Worm (Caenorhabditis elegans): ENCODE measurements around the gene Y54G2A.73.

The Y54G2A.73 gene

DNA sequence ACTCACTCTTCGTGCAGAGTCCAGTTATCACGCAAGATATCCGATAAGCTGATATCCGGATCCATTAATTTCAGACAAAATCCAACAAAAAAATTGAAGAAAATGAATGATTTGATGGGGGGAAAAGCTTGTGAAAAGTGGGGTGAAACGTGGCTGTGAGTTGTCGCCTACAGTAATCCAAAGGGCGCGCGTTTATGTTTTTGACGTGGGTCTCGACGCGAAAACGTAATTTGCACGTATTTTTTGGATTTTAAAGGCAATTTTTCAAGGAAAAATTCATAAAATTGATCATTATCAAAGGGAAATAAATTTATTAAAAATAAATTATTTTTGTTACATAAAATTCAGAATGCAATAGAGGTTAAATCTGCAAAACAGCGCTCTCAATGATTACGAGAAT lies at the start of gene Y54G2A.73:
Gene Y54G2A.73 (minus strand): TSS at position 65 of the 400 bp plus-strand sequence.
- no peak for TF ChIP-seq mdl-1 (tag; optimal IDR thresholded peaks at IDR 0.05)
- no peak for TF ChIP-seq fkh-2 (tag; optimal IDR thresholded peaks at IDR 0.05)
- TF ChIP-seq lin-15B (tag; optimal IDR thresholded peaks at IDR 0.05), result no peak
- no peak for TF ChIP-seq fkh-10 (GFP tag; optimal IDR thresholded peaks at IDR 0.05)
- TF ChIP-seq ZK546.5 (tag; optimal IDR thresholded peaks at IDR 0.05), result no peak
- TF ChIP-seq nhr-11 (tag; optimal IDR thresholded peaks at IDR 0.05), result no peak
- no peak for TF ChIP-seq hmg-11 (tag; optimal IDR thresholded peaks at IDR 0.05)
- no peak for TF ChIP-seq zag-1 (tag; optimal IDR thresholded peaks at IDR 0.05)
- no peak for TF ChIP-seq ztf-4 (tag; optimal IDR thresholded peaks at IDR 0.05)
- no peak for TF ChIP-seq eor-1 (tag; optimal IDR thresholded peaks at IDR 0.05)
- no peak for TF ChIP-seq mml-1 (tag; optimal IDR thresholded peaks at IDR 0.05)
- no peak for TF ChIP-seq elt-1 (tag; optimal IDR thresholded peaks at IDR 0.05)
- no peak for TF ChIP-seq ceh-9 (tag; optimal IDR thresholded peaks at IDR 0.05)
- no peak for TF ChIP-seq nhr-67 (tag; optimal IDR thresholded peaks at IDR 0.05)
- no peak for TF ChIP-seq ztf-11 (tag; optimal IDR thresholded peaks at IDR 0.05)

DNA sequence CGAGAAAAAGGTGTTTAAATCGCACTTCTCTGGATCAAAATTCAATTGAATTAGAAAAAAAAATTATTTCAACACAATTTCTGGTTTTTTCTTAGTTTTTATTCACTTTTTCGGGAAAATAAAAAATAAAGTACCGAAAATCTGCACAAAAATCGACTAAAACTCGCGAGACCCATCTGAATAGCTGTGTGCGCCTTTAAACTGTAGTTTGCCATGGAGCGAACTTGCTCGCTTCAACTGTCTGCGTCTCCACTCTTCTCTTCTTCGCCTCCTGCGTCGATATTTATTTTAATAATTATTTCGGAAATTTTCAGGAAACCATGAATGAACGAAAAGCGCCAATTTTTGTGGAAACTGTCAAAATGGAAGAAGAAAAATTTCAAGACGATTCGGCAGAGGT lies 47.2 kb upstream of the Y54G2A.73 start:
- TF ChIP-seq nhr-76 (tag; optimal IDR thresholded peaks at IDR 0.05) (no peak), aly-2 (tag; optimal IDR thresholded peaks at IDR 0.05) (no peak), nhr-237 (tag; optimal IDR thresholded peaks at IDR 0.05) (no peak), nhr-67 (tag; optimal IDR thresholded peaks at IDR 0.05) (no peak), hmg-11 (tag; optimal IDR thresholded peaks at IDR 0.05) (no peak), lin-39 (tag; optimal IDR thresholded peaks at IDR 0.05) (no peak), nhr-11 (tag; optimal IDR thresholded peaks at IDR 0.05) (no peak)

DNA sequence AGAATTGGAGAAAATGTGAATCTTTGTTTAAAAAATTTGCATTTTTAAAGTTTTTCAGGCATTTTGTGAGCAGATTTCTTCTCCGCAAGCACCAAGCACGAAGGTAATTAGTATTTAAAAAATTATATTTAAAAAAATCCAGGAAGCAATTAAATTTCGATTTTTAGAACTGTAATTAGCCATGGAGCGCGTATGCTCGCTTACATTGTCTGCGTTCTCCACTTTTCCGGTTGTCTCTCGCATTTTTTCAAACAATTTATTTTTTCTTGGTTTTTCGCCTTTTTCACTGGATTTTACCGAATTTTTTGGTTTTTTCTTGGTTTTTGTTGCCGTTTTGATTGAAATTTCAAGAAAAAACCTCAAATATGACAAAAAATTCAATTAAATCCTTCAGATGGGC lies 46.6 kb upstream of the Y54G2A.73 start:
- no peak for TF ChIP-seq ceh-9 (tag; optimal IDR thresholded peaks at IDR 0.05)
- TF ChIP-seq tbx-2 (tag; optimal IDR thresholded peaks at IDR 0.05), result no peak
- peak; percentile 38 for TF ChIP-seq pha-4 (tag; optimal IDR thresholded peaks at IDR 0.05)
- TF ChIP-seq nfya-1 (tag; optimal IDR thresholded peaks at IDR 0.05; ENCODE audit: insufficient read depth), result no peak
- TF ChIP-seq lin-15B (tag; optimal IDR thresholded peaks at IDR 0.05), result peak; percentile 57
- no peak for TF ChIP-seq jun-1 (tag; optimal IDR thresholded peaks at IDR 0.05)
- TF ChIP-seq ztf-11 (tag; optimal IDR thresholded peaks at IDR 0.05), result no peak
- TF ChIP-seq ceh-16 (tag; optimal IDR thresholded peaks at IDR 0.05), result no peak
- TF ChIP-seq mml-1 (tag; optimal IDR thresholded peaks at IDR 0.05), result no peak
- no peak for TF ChIP-seq lin-39 (tag; optimal IDR thresholded peaks at IDR 0.05)
- TF ChIP-seq nhr-43 (tag; optimal IDR thresholded peaks at IDR 0.05; ENCODE audit: poor library complexity, severe bottlenecking), result no peak

DNA sequence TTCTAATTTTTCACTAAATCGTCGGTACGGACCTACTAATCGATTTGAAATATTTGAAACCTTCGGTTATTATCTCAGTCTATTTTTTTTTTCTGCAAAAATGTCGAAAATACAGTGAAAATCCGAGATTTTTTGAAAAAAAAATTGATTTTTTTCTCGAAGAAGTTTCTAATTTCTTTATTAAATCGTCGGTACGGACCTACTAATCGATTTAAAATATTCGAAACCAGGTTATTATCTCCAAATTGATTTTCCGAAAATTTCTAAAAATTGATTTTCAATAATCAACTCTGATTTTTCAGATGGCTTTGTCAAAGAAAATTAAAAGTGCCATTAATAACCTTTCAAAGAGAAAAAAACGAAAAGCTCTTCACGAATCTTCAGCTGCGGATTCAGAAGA lies 44.7 kb upstream of the Y54G2A.73 start, which contains the start of gene ivph-3:
Gene ivph-3 (plus strand): TSS at position 301 of the 400 bp plus-strand sequence.
- TF ChIP-seq tbx-2 (tag; optimal IDR thresholded peaks at IDR 0.05) (no peak), eor-1 (tag; optimal IDR thresholded peaks at IDR 0.05) (no peak), lin-15B (tag; optimal IDR thresholded peaks at IDR 0.05) (no peak)

DNA sequence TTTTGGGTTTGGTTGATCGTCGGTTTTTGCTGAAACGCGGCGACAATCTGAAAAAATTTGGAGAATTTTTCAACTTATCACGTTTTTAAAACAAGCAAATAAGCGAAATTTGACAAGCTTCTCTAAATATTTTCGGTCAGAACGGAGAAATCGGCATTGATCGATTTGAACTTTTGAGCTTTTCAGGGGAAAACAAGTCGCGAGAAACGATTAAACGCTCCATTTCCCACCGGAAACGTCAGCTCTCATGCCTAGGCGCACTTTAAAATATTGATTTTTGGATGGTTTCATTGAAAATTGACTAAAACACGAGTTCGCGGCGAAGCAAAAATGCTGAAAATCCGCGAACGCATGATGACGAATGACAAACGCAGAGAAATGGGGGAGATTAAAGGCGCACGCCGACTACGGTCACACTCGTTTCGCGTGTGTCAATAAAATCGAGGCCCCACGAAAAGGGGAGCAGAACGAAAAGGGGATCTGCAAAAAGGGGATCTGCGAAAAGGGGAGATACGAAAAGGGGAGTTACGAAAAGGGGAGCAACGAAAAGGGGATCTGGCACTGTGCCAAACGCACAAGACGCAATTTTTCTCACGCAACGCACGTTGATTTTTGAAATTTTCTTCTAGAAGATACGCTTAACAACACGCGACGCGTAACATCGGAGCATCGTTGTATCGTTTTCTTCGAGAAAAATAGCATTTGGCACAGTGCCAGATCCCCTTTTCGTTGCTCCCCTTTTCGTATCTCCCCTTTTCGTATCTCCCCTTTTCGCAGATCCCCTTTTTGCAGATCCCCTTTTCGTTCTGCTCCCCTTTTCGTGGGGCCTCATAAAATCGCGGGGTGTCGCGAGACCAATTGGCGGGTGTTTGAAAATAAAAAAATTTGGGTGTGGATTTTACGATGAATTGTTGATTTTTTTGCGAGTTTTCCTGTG lies 41.6 kb upstream of the Y54G2A.73 start, which contains the start of gene eel-1:
Gene eel-1 (minus strand): TSS at position 51 of the 937 bp plus-strand sequence.
- TF ChIP-seq ztf-4 (tag; optimal IDR thresholded peaks at IDR 0.05), result peak; percentile 37
- TF ChIP-seq nhr-77 (tag; optimal IDR thresholded peaks at IDR 0.05), result peak; percentile 73
- TF ChIP-seq nhr-25 (tag; optimal IDR thresholded peaks at IDR 0.05), result peak; percentile 75
- peak; percentile 60 for TF ChIP-seq nhr-11 (tag; optimal IDR thresholded peaks at IDR 0.05)
- peak; percentile 17 for TF ChIP-seq elt-1 (tag; optimal IDR thresholded peaks at IDR 0.05)
- TF ChIP-seq nfya-1 (tag; optimal IDR thresholded peaks at IDR 0.05; ENCODE audit: insufficient read depth), result peak; percentile 92
- peak in 1 of 3 experiments; percentile 11 for TF ChIP-seq elt-3 (tag; optimal IDR thresholded peaks at IDR 0.05)
- TF ChIP-seq pqm-1 (tag; optimal IDR thresholded peaks at IDR 0.05), result peak; percentile 65
- TF ChIP-seq skn-1 (tag; optimal IDR thresholded peaks at IDR 0.05), result peak; percentile 74
- TF ChIP-seq ceh-28 (tag; optimal IDR thresholded peaks at IDR 0.05), result peak; percentile 77
- TF ChIP-seq pha-4 (tag; optimal IDR thresholded peaks at IDR 0.05), result peak; percentile 88
- TF ChIP-seq ceh-82 (tag; optimal IDR thresholded peaks at IDR 0.05), result peak; percentile 87
- TF ChIP-seq ZK546.5 (tag; optimal IDR thresholded peaks at IDR 0.05), result peak; percentile 28
- TF ChIP-seq nhr-76 (tag; optimal IDR thresholded peaks at IDR 0.05), result peak; percentile 11
- peak; percentile 84 for TF ChIP-seq nhr-23 (tag; optimal IDR thresholded peaks at IDR 0.05)
- TF ChIP-seq elt-2 (tag; optimal IDR thresholded peaks at IDR 0.05), result peak; percentile 63
- TF ChIP-seq jun-1 (tag; optimal IDR thresholded peaks at IDR 0.05), result peak; percentile 75
- TF ChIP-seq unc-62 (GFP tag; optimal IDR thresholded peaks at IDR 0.05), result peak; percentile 54
- peak; percentile 93 for TF ChIP-seq lsy-12 (tag; optimal IDR thresholded peaks at IDR 0.05)
- peak; percentile 95 for TF ChIP-seq egl-5 (tag; optimal IDR thresholded peaks at IDR 0.05)
- TF ChIP-seq tbx-2 (tag; optimal IDR thresholded peaks at IDR 0.05), result peak; percentile 89
- peak; percentile 80 for TF ChIP-seq lin-39 (tag; optimal IDR thresholded peaks at IDR 0.05)
- peak; percentile 88 for TF ChIP-seq lin-15B (tag; optimal IDR thresholded peaks at IDR 0.05)
- peak; percentile 97 for TF ChIP-seq nhr-43 (tag; optimal IDR thresholded peaks at IDR 0.05; ENCODE audit: poor library complexity, severe bottlenecking)
- TF ChIP-seq ama-1 (optimal IDR thresholded peaks at IDR 0.05), result peak; percentile 2
- peak; percentile 47 for TF ChIP-seq aly-2 (tag; optimal IDR thresholded peaks at IDR 0.05)
- peak; percentile 46 for TF ChIP-seq mdl-1 (tag; optimal IDR thresholded peaks at IDR 0.05)
- peak; percentile 69 for TF ChIP-seq snpc-4 (tag; optimal IDR thresholded peaks at IDR 0.05)
- peak; percentile 83 for TF ChIP-seq R02D3.7 (tag; optimal IDR thresholded peaks at IDR 0.05)
